Fruit fly (Drosophila melanogaster): ENCODE data around the gene CG34296.

Gene CG34296

DNA sequence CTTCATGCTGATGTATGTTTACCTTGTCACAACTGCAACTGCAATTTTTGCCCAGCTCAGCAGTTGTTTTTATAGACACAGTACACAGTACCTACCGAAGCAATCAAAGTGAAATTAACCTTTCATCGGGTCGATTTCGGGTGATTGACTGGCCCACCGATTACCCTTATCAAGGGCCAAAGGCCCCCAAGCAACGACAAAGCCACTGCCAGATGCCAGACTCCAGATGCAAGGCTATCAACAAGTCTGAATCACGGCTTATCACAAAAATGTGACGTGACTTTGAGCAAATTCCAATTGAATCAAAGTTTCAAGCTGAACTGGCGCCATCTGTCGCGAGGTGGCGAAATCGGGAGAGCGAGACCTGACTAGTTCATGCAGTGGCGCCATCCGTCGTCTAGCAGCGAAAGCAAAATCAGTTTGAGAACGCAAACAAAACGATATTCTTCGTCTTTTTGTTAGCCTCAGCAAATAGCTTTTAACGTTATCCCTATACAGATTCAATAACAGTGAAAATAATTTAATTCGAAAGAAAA is 5.5 kb upstream of the CG34296 start, which contains the start of gene Obp99b (continued):
- TF ChIP-seq esn (GFP tag; optimal IDR thresholded peaks at IDR 0.05) (peak; percentile 69), CG1621 (tag; optimal IDR thresholded peaks at IDR 0.05) (peak; percentile 68), CG15336 (GFP tag; IDR thresholded peaks at IDR 0.05) (peak; percentile 50), CG6792 (GFP tag; optimal IDR thresholded peaks at IDR 0.05) (peak; percentile 44), dsx (GFP tag; optimal IDR thresholded peaks at IDR 0.05; ENCODE audit: poor library complexity, severe bottlenecking) (peak; percentile 34), CG8319 (GFP tag; optimal IDR thresholded peaks at IDR 0.05) (peak; percentile 60), Eip75B (GFP tag; optimal IDR thresholded peaks at IDR 0.05) (peak; percentile 78), CG3032 (tag; optimal IDR thresholded peaks at IDR 0.05) (peak; percentile 55), Sox102F (GFP tag; optimal IDR thresholded peaks at IDR 0.05) (peak; percentile 41), eg (GFP tag; IDR thresholded peaks at IDR 0.05) (peak; percentile 76), ss (GFP tag; optimal IDR thresholded peaks at IDR 0.05) (peak; percentile 51 to 80), CG6808 (GFP tag; optimal IDR thresholded peaks at IDR 0.05) (peak; percentile 68), svp (GFP tag) (peak; percentile 100), Eip93F (GFP tag; optimal IDR thresholded peaks at IDR 0.05) (no peak), fkh (GFP tag; optimal IDR thresholded peaks at IDR 0.05) (peak; percentile 43), CG6854 (GFP tag; optimal IDR thresholded peaks at IDR 0.05) (no peak), spab (GFP tag; optimal IDR thresholded peaks at IDR 0.05) (peak; percentile 53), CG31627 (GFP tag; optimal IDR thresholded peaks at IDR 0.05) (peak; percentile 58), CG7368 (GFP tag; optimal IDR thresholded peaks at IDR 0.05) (peak; percentile 78), Ets21C (GFP tag; optimal IDR thresholded peaks at IDR 0.05) (no peak), Hr4 (GFP tag; optimal IDR thresholded peaks at IDR 0.05) (peak; percentile 74), Gug (GFP tag; IDR thresholded peaks at IDR 0.05) (peak; percentile 41; the same call in 1 of the 2 replicates), salr (GFP tag; optimal IDR thresholded peaks at IDR 0.05) (peak in 1 of 2 experiments; percentile 74), Lpt (GFP tag; optimal IDR thresholded peaks at IDR 0.05) (peak; percentile 41), Blimp-1 (GFP tag; optimal IDR thresholded peaks at IDR 0.05) (no peak), vri (GFP tag; optimal IDR thresholded peaks at IDR 0.05) (peak; percentile 53), Sox15 (GFP tag; optimal IDR thresholded peaks at IDR 0.05) (no peak), topi (GFP tag; optimal IDR thresholded peaks at IDR 0.05) (peak; percentile 66)

DNA sequence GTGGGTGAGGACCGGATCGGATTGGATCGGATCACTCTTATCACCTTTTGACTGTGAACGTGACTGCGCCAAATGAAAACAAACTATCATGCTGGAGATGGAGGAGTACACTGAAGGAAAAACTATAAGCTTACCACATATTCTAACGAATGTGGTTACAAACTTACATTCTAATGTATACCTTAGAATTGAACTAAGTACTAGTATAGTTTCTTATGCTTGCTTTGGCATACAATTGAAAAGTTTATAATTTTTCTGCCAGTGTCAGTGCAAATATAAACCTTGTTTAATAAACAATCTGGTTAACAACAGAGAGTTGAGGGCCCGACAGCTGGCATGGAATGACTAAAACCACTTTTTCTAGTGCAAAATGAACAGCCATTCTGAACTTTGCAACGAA is 4.8 kb upstream of the CG34296 start:
- TF ChIP-seq acj6 (GFP tag; optimal IDR thresholded peaks at IDR 0.05): no peak
- peak; percentile 57; the same call in 2 of the 3 replicates for TF ChIP-seq CG8119 (GFP tag; IDR thresholded peaks at IDR 0.05)
- no peak for TF ChIP-seq vri (GFP tag; optimal IDR thresholded peaks at IDR 0.05)
- peak; percentile 17 for TF ChIP-seq CG6276 (GFP tag; optimal IDR thresholded peaks at IDR 0.05)
- peak; percentile 6 for TF ChIP-seq CG3919 (GFP tag; optimal IDR thresholded peaks at IDR 0.05)
- TF ChIP-seq CG11294 (GFP tag; IDR thresholded peaks at IDR 0.05): peak; percentile 33; the same call in 1 of the 2 replicates
- peak; percentile 63 for TF ChIP-seq CG15336 (GFP tag; IDR thresholded peaks at IDR 0.05)
- no peak for TF ChIP-seq CG1621 (tag; optimal IDR thresholded peaks at IDR 0.05)
- TF ChIP-seq fkh (GFP tag; optimal IDR thresholded peaks at IDR 0.05): peak; percentile 22
- peak; percentile 15 for TF ChIP-seq achi (GFP tag; optimal IDR thresholded peaks at IDR 0.05)
- TF ChIP-seq Hr38 (GFP tag; optimal IDR thresholded peaks at IDR 0.05): no peak
- TF ChIP-seq Hr4 (GFP tag; optimal IDR thresholded peaks at IDR 0.05): peak; percentile 72
- TF ChIP-seq Eip78C (GFP tag): peak; percentile 5
- TF ChIP-seq Gug (GFP tag; IDR thresholded peaks at IDR 0.05): peak; percentile 47
- peak; percentile 76 for TF ChIP-seq eg (GFP tag; IDR thresholded peaks at IDR 0.05)
- TF ChIP-seq svp (GFP tag): no peak
- peak; percentile 4 for TF ChIP-seq CG3032 (tag; optimal IDR thresholded peaks at IDR 0.05)
- peak; percentile 27 for TF ChIP-seq dac (GFP tag; optimal IDR thresholded peaks at IDR 0.05)
- peak; percentile 6 for TF ChIP-seq topi (GFP tag; optimal IDR thresholded peaks at IDR 0.05)
- TF ChIP-seq Hr39 (GFP tag; optimal IDR thresholded peaks at IDR 0.05): peak; percentile 4
- TF ChIP-seq CG32006 (GFP tag; optimal IDR thresholded peaks at IDR 0.05): peak; percentile 47
- no peak for TF ChIP-seq Smox (GFP tag; optimal IDR thresholded peaks at IDR 0.05)
- TF ChIP-seq net (GFP tag; optimal IDR thresholded peaks at IDR 0.05): no peak
- no peak for TF ChIP-seq ss (GFP tag; optimal IDR thresholded peaks at IDR 0.05)
- peak; percentile 55 for TF ChIP-seq CG4318 (GFP tag; optimal IDR thresholded peaks at IDR 0.05)
- TF ChIP-seq CG10669 (GFP tag; optimal IDR thresholded peaks at IDR 0.05): no peak
- peak; percentile 24 for TF ChIP-seq Lpt (GFP tag; optimal IDR thresholded peaks at IDR 0.05)
- no peak for TF ChIP-seq dsx (GFP tag; optimal IDR thresholded peaks at IDR 0.05; ENCODE audit: poor library complexity, severe bottlenecking)
- TF ChIP-seq Sox102F (GFP tag; optimal IDR thresholded peaks at IDR 0.05): no peak
- TF ChIP-seq CG6163 (GFP tag; IDR thresholded peaks at IDR 0.05): peak; percentile 45; the same call in 2 of the 3 replicates
- TF ChIP-seq OdsH (GFP tag; optimal IDR thresholded peaks at IDR 0.05): peak; percentile 24
